Fruit fly (Drosophila melanogaster) Kc167 (cell line): ENCODE results near the gene Ser7.

Experiments used
- Sin3A ChIP-seq: fragments of >200 bp; optimal IDR thresholded peaks from 2 replicates; lab custom pipeline; 2018; ENCODE audit warnings: missing external identifiers
- h ChIP-seq: fragments of >200 bp; optimal IDR thresholded peaks from 3 replicates; lab custom pipeline; 2018; ENCODE audit warnings: missing external identifiers
- insv ChIP-seq: fragments of >200 bp; optimal IDR thresholded peaks from 3 replicates; lab custom pipeline; 2018; ENCODE audit warnings: missing external identifiers
- ttk ChIP-seq: sonication (Bioruptor generic); optimal IDR thresholded peaks from 2 replicates; lab custom pipeline; 2017; ENCODE audit warnings: missing external identifiers

DNA sequence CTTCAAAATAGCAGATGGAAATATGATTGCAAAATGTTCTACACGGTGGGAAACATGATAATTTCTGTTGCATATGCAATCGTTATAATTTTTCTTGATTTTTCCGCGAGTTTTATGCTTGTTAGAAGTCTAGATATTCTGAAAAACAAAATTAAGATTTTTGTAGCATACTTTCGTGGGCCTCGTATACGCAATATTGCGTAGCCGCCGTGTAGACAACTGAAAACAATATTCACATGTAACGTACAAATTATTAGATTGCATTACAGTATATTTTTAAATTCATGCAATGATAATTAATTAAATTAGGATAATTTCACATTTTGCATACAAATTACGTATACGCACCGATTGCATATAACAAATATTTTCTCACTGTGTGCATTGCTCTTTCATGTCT, 49.0 kb upstream of the Ser7 start:
- TF ChIP-seq insv (lab: Kevin White, UChicago) (no peak), ttk (lab: Kevin White, UChicago) (no peak), Sin3A (no peak), h (lab: Kevin White, UChicago) (no peak)
